Worm (Caenorhabditis elegans) whole organism, midembryonic: ENCODE data around the gene fbxa-139.

Experiments
- T22C8.4 ChIP-seq: fragments of 200-800 bp; sonication (Bioruptor generic); IDR thresholded peaks from 2 replicates; pipeline ENCODE4 v1.3.6; 2022; ENCODE audit warnings: missing genetic modification characterization, missing compliant biosample characterization
- flt-1 ChIP-seq: fragments of 200-800 bp; sonication (Bioruptor generic); IDR thresholded peaks from 2 replicates; pipeline ENCODE4 v1.3.6; 2022; ENCODE audit warnings: missing genetic modification characterization, missing compliant biosample characterization
- med-1 ChIP-seq: sonication (generic microtip); optimal IDR thresholded peaks from 2 replicates; lab custom pipeline; 2017; ENCODE audit warnings: missing genetic modification characterization, mild to moderate bottlenecking, missing compliant biosample characterization, antibody characterized with exemption, missing genetic modification reagents; ENCODE audit not compliant: insufficient read depth
- tab-1 ChIP-seq: fragments of 200-800 bp; sonication (Bioruptor generic); IDR thresholded peaks from 2 replicates; pipeline ENCODE4 v1.3.6; 2022; ENCODE audit warnings: missing genetic modification characterization, missing compliant biosample characterization
- ztf-23 ChIP-seq: fragments of 200-800 bp; sonication (Bioruptor generic); IDR thresholded peaks from 2 replicates; pipeline ENCODE4 v1.3.6; 2022; ENCODE audit warnings: missing genetic modification reagents, missing genetic modification characterization, missing compliant biosample characterization
- ztf-29 ChIP-seq: fragments of 200-800 bp; sonication (Bioruptor generic); IDR thresholded peaks from 2 replicates; pipeline ENCODE4 v1.3.6; 2022; ENCODE audit warnings: missing genetic modification reagents, missing genetic modification characterization, missing compliant biosample characterization

- no peak for TF ChIP-seq tab-1
- TF ChIP-seq ztf-29 (GFP tag; lab: Robert Waterston, UW) = no peak
- TF ChIP-seq T22C8.4 (GFP tag; lab: Robert Waterston, UW) = no peak
- TF ChIP-seq flt-1 = no peak
- no peak for TF ChIP-seq ztf-23 (GFP tag; lab: Robert Waterston, UW)
- TF ChIP-seq med-1 (GFP tag; lab: Kevin White, UChicago) = no peak
Observed at ce11 chrV:15602253-15602652, 7.8 kb upstream of the fbxa-139 start, which contains the start of gene fbxa-152.
